Worm (Caenorhabditis elegans) whole organism, young adult: ENCODE results near the gene R09H10.5.

Experiments
- D2030.7 ChIP-seq: fragments of 200-800 bp; sonication (Bioruptor generic); IDR thresholded peaks from 2 replicates; pipeline ENCODE4 v1.3.6; 2022; ENCODE audit warnings: missing genetic modification reagents, missing genetic modification characterization, missing compliant biosample characterization
- Y53F4B.3 ChIP-seq: fragments of 200-800 bp; sonication (Bioruptor generic); IDR thresholded peaks from 2 replicates; pipeline ENCODE4 v1.3.6; 2022; ENCODE audit warnings: missing genetic modification reagents, missing genetic modification characterization, missing compliant biosample characterization
- Y67H2A.10 ChIP-seq: fragments of 200-800 bp; sonication (Bioruptor generic); conservative IDR thresholded peaks from 2 replicates; pipeline ENCODE4 v1.3.6; 2022; ENCODE audit warnings: missing genetic modification reagents, missing genetic modification characterization, missing compliant biosample characterization
- let-526 ChIP-seq: fragments of 200-800 bp; sonication (Bioruptor generic); IDR thresholded peaks from 2 replicates; pipeline ENCODE4 v1.3.6; 2022; ENCODE audit warnings: missing genetic modification reagents, missing genetic modification characterization, missing compliant biosample characterization
- lin-40 ChIP-seq: sonication (generic microtip); optimal IDR thresholded peaks from 2 replicates; lab custom pipeline; 2016; ENCODE audit warnings: missing genetic modification characterization, mild to moderate bottlenecking, missing compliant biosample characterization, missing genotype, missing genetic modification reagents
- lsl-1 ChIP-seq: fragments of 200-800 bp; sonication (Bioruptor generic); optimal IDR thresholded peaks from 2 replicates; lab custom pipeline; 2018; ENCODE audit warnings: mild to moderate bottlenecking, missing genetic modification characterization, moderate library complexity, missing compliant biosample characterization
- madf-6 ChIP-seq: fragments of 200-800 bp; sonication (Bioruptor generic); IDR thresholded peaks from 2 replicates; pipeline ENCODE4 v1.3.6; 2022; ENCODE audit warnings: missing genetic modification reagents, missing genetic modification characterization, missing compliant biosample characterization
- nhr-179 ChIP-seq: sonication (generic microtip); optimal IDR thresholded peaks from 2 replicates; lab custom pipeline; 2016; ENCODE audit warnings: mild to moderate bottlenecking, missing genetic modification characterization, missing compliant biosample characterization
- unc-62 ChIP-seq: fragments of 150-350 bp; optimal IDR thresholded peaks from 2 replicates; lab custom pipeline; 2014; ENCODE audit warnings: missing biosample characterization, missing genetic modification reagents, missing genetic modification characterization

DNA sequence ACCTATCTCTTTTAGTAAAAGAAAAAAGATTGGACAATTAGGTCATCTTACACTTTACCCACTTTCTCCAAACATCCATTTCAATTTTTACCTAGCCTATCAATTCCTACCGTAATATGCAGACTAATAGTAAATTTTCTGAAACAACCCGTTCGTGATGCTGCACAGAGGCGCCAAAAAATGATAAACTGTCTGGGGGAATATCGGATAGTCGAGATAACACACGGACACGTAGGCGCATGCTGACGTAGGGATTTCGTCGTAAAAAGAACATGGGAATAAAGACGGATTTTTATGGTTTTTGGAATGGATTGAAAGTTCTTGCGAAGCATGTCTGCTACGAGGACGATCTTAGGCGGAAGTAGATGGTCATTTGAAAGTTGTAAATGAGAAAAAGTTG, 12.3 kb downstream of the R09H10.5 start:
- TF ChIP-seq madf-6 (GFP tag; lab: Robert Waterston, UW) (no peak), lin-40 (tag; lab: Kevin White, UChicago) (no peak), unc-62 (no peak), nhr-179 (tag; lab: Kevin White, UChicago) (no peak), Y67H2A.10 (no peak), Y53F4B.3 (GFP tag; lab: Robert Waterston, UW) (no peak), let-526 (GFP tag; lab: Robert Waterston, UW) (no peak), D2030.7 (no peak), lsl-1 (GFP tag; lab: Kevin White, UChicago) (no peak)
